Fruit fly (Drosophila melanogaster) whole organism, embryonic: ENCODE data around the gene Efr.

ENCODE experiments used
- BtbVII ChIP-seq: fragments of 200-800 bp; sonication (Bioruptor generic); optimal IDR thresholded peaks from 3 replicates; lab custom pipeline; 2017; ENCODE audit warnings: missing biosample characterization, mild to moderate bottlenecking, missing genetic modification characterization
- C15 ChIP-seq: fragments of 200-800 bp; sonication (Bioruptor generic); IDR thresholded peaks from 3 replicates; pipeline ENCODE4 v1.3.6; 2022; ENCODE audit warnings: missing biosample characterization, missing genetic modification characterization
- CG10274 ChIP-seq: fragments of 200-800 bp; sonication (Bioruptor generic); optimal IDR thresholded peaks from 3 replicates; lab custom pipeline; 2017; ENCODE audit warnings: missing biosample characterization, mild to moderate bottlenecking, missing genetic modification characterization
- CG11456 ChIP-seq: fragments of 200-800 bp; sonication (Bioruptor generic); IDR thresholded peaks from 3 replicates; pipeline ENCODE4 v1.3.6; 2022; ENCODE audit warnings: missing biosample characterization, missing genetic modification characterization
- CG12071 ChIP-seq: fragments of 200-800 bp; sonication (Bioruptor generic); optimal IDR thresholded peaks from 3 replicates; lab custom pipeline; 2018; ENCODE audit warnings: missing biosample characterization, mild to moderate bottlenecking, missing genetic modification characterization
- CG13894 ChIP-seq: fragments of 200-800 bp; sonication (Bioruptor generic); optimal IDR thresholded peaks from 3 replicates; lab custom pipeline; 2018; ENCODE audit warnings: missing biosample characterization, mild to moderate bottlenecking, missing genetic modification characterization, moderate library complexity
- CG15073 ChIP-seq: fragments of 200-800 bp; sonication (Bioruptor generic); optimal IDR thresholded peaks from 2 replicates; lab custom pipeline; 2016; ENCODE audit warnings: missing biosample characterization, missing genetic modification characterization
- CG15269 ChIP-seq: fragments of 200-800 bp; sonication (Bioruptor generic); optimal IDR thresholded peaks from 2 replicates; lab custom pipeline; 2018; ENCODE audit warnings: missing biosample characterization, mild to moderate bottlenecking, missing genetic modification characterization, moderate library complexity
- CG1602 ChIP-seq: fragments of 200-800 bp; sonication (Bioruptor generic); optimal IDR thresholded peaks from 3 replicates; lab custom pipeline; 2016; ENCODE audit warnings: missing biosample characterization, missing genetic modification characterization
- CG16815 ChIP-seq: fragments of 200-800 bp; sonication (Bioruptor generic); optimal IDR thresholded peaks from 3 replicates; lab custom pipeline; 2017; ENCODE audit warnings: missing biosample characterization, mild to moderate bottlenecking, missing genetic modification characterization
- CG17361 ChIP-seq: fragments of 200-800 bp; sonication (Bioruptor generic); IDR thresholded peaks from 3 replicates; pipeline ENCODE4 v1.3.6; 2022; ENCODE audit warnings: missing biosample characterization, missing genetic modification characterization
- CG17385 ChIP-seq: fragments of 200-800 bp; sonication (Bioruptor generic); optimal IDR thresholded peaks from 3 replicates; lab custom pipeline; 2018; ENCODE audit warnings: missing biosample characterization, mild to moderate bottlenecking, missing genetic modification characterization
- CG18262 ChIP-seq: fragments of 200-800 bp; optimal IDR thresholded peaks from 3 replicates; lab custom pipeline; 2019; ENCODE audit warnings: missing biosample characterization, mild to moderate bottlenecking, missing genetic modification characterization, moderate library complexity
- CG33213 ChIP-seq: fragments of 200-800 bp; sonication (Bioruptor generic); optimal IDR thresholded peaks from 3 replicates; lab custom pipeline; 2016; ENCODE audit warnings: missing biosample characterization, missing genetic modification characterization
- CG34224 ChIP-seq: fragments of 200-800 bp; sonication (Bioruptor generic); IDR thresholded peaks from 3 replicates; pipeline ENCODE4 v1.3.6; 2022; ENCODE audit warnings: missing biosample characterization, missing genetic modification characterization; ENCODE audit not compliant: partially characterized antibody
- CG3726 ChIP-seq: fragments of 200-800 bp; sonication (Bioruptor generic); IDR thresholded peaks from 3 replicates; pipeline ENCODE4, ENCODE4 v1.3.6; 2022; ENCODE audit warnings: missing biosample characterization, missing genetic modification characterization
- CG3995 ChIP-seq: fragments of 200-800 bp; sonication (Bioruptor generic); optimal IDR thresholded peaks from 3 replicates; lab custom pipeline; 2016; ENCODE audit warnings: missing biosample characterization, missing genetic modification characterization
- CG4730 ChIP-seq: fragments of 200-800 bp; sonication (Bioruptor generic); IDR thresholded peaks from 2 replicates; pipeline ENCODE4 v1.3.6; 2022; ENCODE audit warnings: missing biosample characterization, missing genetic modification characterization
- CG4854 ChIP-seq: fragments of 200-800 bp; sonication (Bioruptor generic); optimal IDR thresholded peaks from 2 replicates; lab custom pipeline; 2016; ENCODE audit warnings: missing biosample characterization, missing genetic modification characterization, inconsistent platforms
- CG6654 ChIP-seq: fragments of 200-800 bp; sonication (Bioruptor generic); optimal IDR thresholded peaks from 2 replicates; lab custom pipeline; 2017; ENCODE audit warnings: missing biosample characterization, mild to moderate bottlenecking, missing genetic modification characterization
- CG6683 ChIP-seq: fragments of 200-800 bp; sonication (Bioruptor generic); optimal IDR thresholded peaks from 2 replicates; lab custom pipeline; 2017; ENCODE audit warnings: missing biosample characterization, mild to moderate bottlenecking, missing genetic modification characterization, missing genetic modification reagents
- CG6765 ChIP-seq: fragments of 200-800 bp; sonication (Bioruptor generic); optimal IDR thresholded peaks from 3 replicates; lab custom pipeline; 2017; ENCODE audit warnings: missing biosample characterization, mild to moderate bottlenecking, missing genetic modification characterization
- CG9727 ChIP-seq: fragments of 200-800 bp; sonication (Bioruptor generic); optimal IDR thresholded peaks from 3 replicates; lab custom pipeline; 2017; ENCODE audit warnings: missing biosample characterization, mild to moderate bottlenecking, missing genetic modification characterization
- CG9797 ChIP-seq: fragments of 200-800 bp; sonication (Bioruptor generic); optimal IDR thresholded peaks from 3 replicates; lab custom pipeline; 2018; ENCODE audit warnings: missing biosample characterization, mild to moderate bottlenecking, missing genetic modification characterization
- Camta ChIP-seq: fragments of 200-800 bp; sonication (Bioruptor generic); optimal IDR thresholded peaks from 2 replicates; lab custom pipeline; 2016; ENCODE audit warnings: missing biosample characterization, missing genetic modification characterization
- D ChIP-seq, 2 experiments: fragments of 200-800 bp in 1 of 2; fragments of >200 bp in 1 of 2; sonication (Bioruptor generic) in 1 of 2; optimal IDR thresholded peaks; 2 replicates in 1 of 2; 3 replicates in 1 of 2; lab custom pipeline; 2017; ENCODE audit warnings: mild to moderate bottlenecking in 1 of 2, missing biosample characterization in 1 of 2, missing genetic modification characterization in 1 of 2, missing genetic modification reagents in 1 of 2
- Dll ChIP-seq: fragments of 200-800 bp; sonication (Bioruptor generic); IDR thresholded peaks from 4 replicates; pipeline ENCODE4 v1.3.6; 2022; ENCODE audit warnings: missing biosample characterization, missing genetic modification characterization; ENCODE audit not compliant: partially characterized antibody
- ERR ChIP-seq: fragments of 200-800 bp; sonication (Bioruptor generic); optimal IDR thresholded peaks from 2 replicates; lab custom pipeline; 2016; ENCODE audit warnings: missing biosample characterization, missing genetic modification characterization
- Elba2 ChIP-seq: fragments of 200-800 bp; sonication (Bioruptor generic); optimal IDR thresholded peaks from 3 replicates; lab custom pipeline; 2016; ENCODE audit warnings: missing biosample characterization, missing genetic modification characterization
- Hmr ChIP-seq: fragments of 200-800 bp; sonication (Bioruptor generic); optimal IDR thresholded peaks from 3 replicates; lab custom pipeline; 2017; ENCODE audit warnings: mild to moderate bottlenecking, missing biosample characterization, missing genetic modification reagents, missing genetic modification characterization
- ac ChIP-seq: fragments of 200-800 bp; sonication (Bioruptor generic); optimal IDR thresholded peaks from 3 replicates; lab custom pipeline; 2017; ENCODE audit warnings: missing biosample characterization, mild to moderate bottlenecking, missing genetic modification characterization
- al ChIP-seq: fragments of 200-800 bp; sonication (Bioruptor generic); IDR thresholded peaks from 2 replicates; pipeline ENCODE4 v1.3.6; 2022; ENCODE audit warnings: missing biosample characterization, missing genetic modification characterization
- ara ChIP-seq: fragments of 200-800 bp; sonication (Bioruptor generic); IDR thresholded peaks from 2 replicates; pipeline ENCODE4 v1.3.6; 2022; ENCODE audit warnings: missing biosample characterization, missing genetic modification characterization
- cg ChIP-seq: fragments of 200-800 bp; sonication (Bioruptor generic); optimal IDR thresholded peaks from 3 replicates; lab custom pipeline; 2019; ENCODE audit warnings: missing biosample characterization, mild to moderate bottlenecking, missing genetic modification characterization, moderate library complexity
- ci ChIP-seq: fragments of 200-800 bp; sonication (Bioruptor generic); IDR thresholded peaks from 3 replicates; pipeline ENCODE4 v1.3.6; 2022; ENCODE audit warnings: missing biosample characterization, missing genetic modification characterization
- dmrt99B ChIP-seq: fragments of 200-800 bp; sonication (Bioruptor generic); optimal IDR thresholded peaks from 2 replicates; lab custom pipeline; 2018; ENCODE audit warnings: missing biosample characterization, mild to moderate bottlenecking, missing genetic modification characterization, moderate library complexity
- h ChIP-seq: fragments of >200 bp; optimal IDR thresholded peaks from 2 replicates; lab custom pipeline; 2017
- jumu ChIP-seq: fragments of 200-800 bp; sonication (Bioruptor generic); optimal IDR thresholded peaks from 3 replicates; lab custom pipeline; 2016; ENCODE audit warnings: missing biosample characterization, missing genetic modification characterization
- maf-S ChIP-seq: fragments of 200-800 bp; sonication (Bioruptor generic); optimal IDR thresholded peaks from 2 replicates; lab custom pipeline; 2016; ENCODE audit warnings: missing biosample characterization, missing genetic modification characterization
- org-1 ChIP-seq: fragments of 200-800 bp; sonication (Bioruptor generic); optimal IDR thresholded peaks from 2 replicates; lab custom pipeline; 2017; ENCODE audit warnings: missing biosample characterization, missing genetic modification characterization
- otp ChIP-seq: fragments of 200-800 bp; sonication (Bioruptor generic); IDR thresholded peaks from 3 replicates; pipeline ENCODE4, ENCODE4 v1.3.6; 2022; ENCODE audit warnings: missing biosample characterization, missing genetic modification characterization
- pan ChIP-seq, 4 experiments: fragments of >200 bp in 3 of 4; fragments of 200-800 bp in 1 of 4; sonication (Bioruptor generic) in 1 of 4; optimal IDR thresholded peaks in 3 of 4; IDR thresholded peaks in 1 of 4; 2 replicates each; pipeline versions ENCODE4 v1.3.6 to Lab custom; 2017 to 2022; ENCODE audit warnings: missing biosample characterization in 2 of 4, missing genetic modification characterization in 2 of 4, mixed read lengths in 1 of 4
- run ChIP-seq: fragments of 200-800 bp; sonication (Bioruptor generic); optimal IDR thresholded peaks from 3 replicates; lab custom pipeline; 2018; ENCODE audit warnings: missing biosample characterization, mild to moderate bottlenecking, missing genetic modification characterization
- sc ChIP-seq, 3 experiments: fragments of >200 bp in 2 of 3; fragments of 200-800 bp in 1 of 3; sonication (Bioruptor generic) in 1 of 3; optimal IDR thresholded peaks; 2 replicates in 2 of 3; 3 replicates in 1 of 3; lab custom pipeline; 2017; ENCODE audit warnings: mild to moderate bottlenecking in 1 of 3, missing biosample characterization in 1 of 3, missing genetic modification characterization in 1 of 3, missing genetic modification reagents in 1 of 3
- seq ChIP-seq: fragments of 200-800 bp; sonication (Bioruptor generic); IDR thresholded peaks from 2 replicates; pipeline ENCODE4 v1.3.6; 2022; ENCODE audit warnings: missing biosample characterization, missing genetic modification characterization
- tll ChIP-seq, 2 experiments: fragments of 200-800 bp in 1 of 2; fragments of >200 bp in 1 of 2; sonication (Bioruptor generic) in 1 of 2; optimal IDR thresholded peaks; 2 replicates each; lab custom pipeline; 2017 to 2019; ENCODE audit warnings: missing biosample characterization in 2 of 2, missing genetic modification characterization in 2 of 2, mild to moderate bottlenecking in 1 of 2, moderate library complexity in 1 of 2
- trh ChIP-seq: fragments of 200-800 bp; sonication (Bioruptor generic); optimal IDR thresholded peaks from 2 replicates; lab custom pipeline; 2016; ENCODE audit warnings: missing biosample characterization, missing genetic modification characterization
- ttk ChIP-seq: fragments of 200-800 bp; sonication (Bioruptor generic); IDR thresholded peaks from 2 replicates; pipeline ENCODE4 v2.1.2; 2022; ENCODE audit warnings: missing biosample characterization, missing genetic modification characterization
- usp ChIP-seq: fragments of >200 bp; optimal IDR thresholded peaks from 2 replicates; lab custom pipeline; 2017; ENCODE audit warnings: missing biosample characterization, missing genetic modification characterization
- zfh1 ChIP-seq: fragments of 200-800 bp; sonication (Bioruptor generic); IDR thresholded peaks from 3 replicates; pipeline ENCODE4 v1.3.6; 2022; ENCODE audit warnings: missing biosample characterization, missing genetic modification characterization

The Efr gene

DNA sequence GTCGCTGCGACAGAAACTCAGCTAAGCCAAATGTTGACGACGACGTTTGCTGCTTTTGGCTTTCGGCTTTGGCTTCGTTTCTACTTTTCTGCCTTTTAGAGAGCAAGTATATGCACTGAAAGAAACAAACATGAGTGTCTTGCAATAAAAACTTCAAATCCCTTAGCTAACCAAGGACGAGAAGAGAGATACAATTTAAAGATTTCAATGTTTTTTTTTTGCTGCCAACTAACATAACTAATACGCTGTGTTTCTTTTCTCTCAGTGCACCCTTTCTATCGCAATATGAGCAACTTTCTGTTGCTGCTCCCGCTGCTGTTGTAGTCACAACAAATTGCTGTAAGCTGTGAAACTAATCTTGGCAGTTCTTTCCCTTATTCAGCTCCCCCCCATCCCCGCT, 40.3 kb upstream of the Efr start (continued):
- TF ChIP-seq Elba2 = no peak
- no peak for TF ChIP-seq ac (GFP tag; lab: Kevin White, UChicago)
- no peak for TF ChIP-seq usp (GFP tag; lab: Kevin White, UChicago)
- TF ChIP-seq C15 (GFP tag; lab: Robert Waterston, UW) = no peak
- peak; percentile 6 for TF ChIP-seq org-1
- no peak for TF ChIP-seq maf-S (GFP tag; lab: Kevin White, UChicago)
- TF ChIP-seq CG15073 (GFP tag; lab: Kevin White, UChicago) = no peak
- TF ChIP-seq CG9727 (GFP tag; lab: Kevin White, UChicago) = peak; percentile 26
- TF ChIP-seq sc (optimal IDR thresholded peaks at IDR 0.05; lab: Kevin White, UChicago) = no peak
- TF ChIP-seq sc (GFP tag; optimal IDR thresholded peaks at IDR 0.05; lab: Kevin White, UChicago) = no peak
- TF ChIP-seq D (optimal IDR thresholded peaks at IDR 0.05; lab: Kevin White, UChicago) = no peak
- TF ChIP-seq D (GFP tag; optimal IDR thresholded peaks at IDR 0.05; lab: Kevin White, UChicago) = no peak
- TF ChIP-seq ara (GFP tag; lab: Robert Waterston, UW) = no peak
- TF ChIP-seq BtbVII = no peak
- TF ChIP-seq ttk = peak; percentile 36; the same call in 1 of the 2 replicates
- peak; percentile 47; the same call in 2 of the 3 replicates for TF ChIP-seq zfh1 (GFP tag; lab: Robert Waterston, UW)
- no peak for TF ChIP-seq CG9797 (GFP tag; lab: Kevin White, UChicago)
- TF ChIP-seq run = no peak
- TF ChIP-seq cg (GFP tag; lab: Kevin White, UChicago) = no peak
- TF ChIP-seq CG18262 (tag; lab: Kevin White, UChicago) = no peak
- no peak for TF ChIP-seq pan (optimal IDR thresholded peaks at IDR 0.05; lab: Kevin White, UChicago)
- peak in 1 of 2 experiments; percentile 51 for TF ChIP-seq pan (GFP tag; optimal IDR thresholded peaks at IDR 0.05 in 1 of 2, IDR thresholded peaks at IDR 0.05 in 1 of 2)
- no peak for TF ChIP-seq CG16815 (GFP tag; lab: Kevin White, UChicago)
- 0 out of 3 replicates have a peak, but pooled peaks have one; percentile 71 for TF ChIP-seq CG11456 (GFP tag; lab: Robert Waterston, UW)
- no peak for TF ChIP-seq CG1602
- no peak for TF ChIP-seq ERR (GFP tag; lab: Kevin White, UChicago)
- no peak for TF ChIP-seq CG6654
- no peak for TF ChIP-seq h (lab: Kevin White, UChicago)
- no peak for TF ChIP-seq CG10274 (GFP tag; lab: Kevin White, UChicago)
- TF ChIP-seq CG6765 (GFP tag; lab: Kevin White, UChicago) = peak; percentile 9
- no peak for TF ChIP-seq CG3995
- TF ChIP-seq CG4730 (GFP tag; lab: Robert Waterston, UW) = no peak
- TF ChIP-seq tll (GFP tag; optimal IDR thresholded peaks at IDR 0.05; lab: Kevin White, UChicago) = no peak
- TF ChIP-seq Camta = no peak
- TF ChIP-seq CG3726 = 0 out of 3 replicates have a peak, but pooled peaks have one; percentile 37
- TF ChIP-seq seq (GFP tag; lab: Robert Waterston, UW) = no peak
- no peak for TF ChIP-seq Dll
- no peak for TF ChIP-seq trh
- peak; percentile 28 for TF ChIP-seq CG12071
- TF ChIP-seq al (GFP tag; lab: Robert Waterston, UW) = no peak
- peak; percentile 19 for TF ChIP-seq Hmr
- no peak for TF ChIP-seq CG6683
- peak; percentile 42 for TF ChIP-seq CG15269 (tag; lab: Kevin White, UChicago)
- TF ChIP-seq CG13894 (tag; lab: Kevin White, UChicago) = peak; percentile 31
- TF ChIP-seq CG17361 (GFP tag; lab: Robert Waterston, UW) = no peak
- TF ChIP-seq CG33213 (GFP tag; lab: Kevin White, UChicago) = peak; percentile 3
- TF ChIP-seq CG4854 (GFP tag; lab: Kevin White, UChicago) = no peak
- TF ChIP-seq otp = no peak
- peak; percentile 27 for TF ChIP-seq CG17385 (GFP tag; lab: Kevin White, UChicago)
- no peak for TF ChIP-seq CG34224 (GFP tag; lab: Robert Waterston, UW)
- peak; percentile 58 for TF ChIP-seq dmrt99B (tag; lab: Kevin White, UChicago)
- TF ChIP-seq ci = 0 out of 3 replicates have a peak, but pooled peaks have one; percentile 66
- no peak for TF ChIP-seq jumu (GFP tag; lab: Kevin White, UChicago)
